Fruit fly (Drosophila melanogaster) S2 (cell line): ENCODE data around the gene CG43814.

Experiments
- CG8478 ChIP-seq: fragments of >200 bp; optimal IDR thresholded peaks from 2 replicates; lab custom pipeline; 2018
- CTCF ChIP-seq, 2 experiments: fragments of >200 bp; optimal IDR thresholded peaks; 2 replicates each; lab custom pipeline; 2018

Gene CG43814

DNA sequence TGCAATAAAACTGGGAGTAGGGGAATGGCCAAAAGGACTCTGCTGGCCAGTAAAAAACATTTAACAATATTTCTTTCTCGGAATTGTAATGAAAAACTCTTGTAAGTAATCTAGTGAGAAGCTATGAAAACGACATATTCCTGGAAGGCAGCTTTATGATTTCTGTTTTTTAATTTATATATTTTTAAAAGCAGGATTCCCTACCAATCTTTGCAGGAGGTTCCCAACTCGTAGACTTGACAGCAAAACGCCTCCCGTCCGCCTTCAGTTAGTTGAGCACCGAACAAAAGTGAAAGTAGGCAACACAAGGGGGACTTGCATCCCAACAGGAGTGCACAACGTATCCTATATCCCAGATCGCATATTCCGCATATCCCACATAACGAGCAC is at the start of gene CG43814:
CG43814 (minus strand) TSS at position 101 of the 390 bp plus-strand sequence.
- TF ChIP-seq CG8478 (lab: Kevin White, UChicago): no peak
- TF ChIP-seq CTCF (optimal IDR thresholded peaks at IDR 0.05; lab: Kevin White, UChicago): no peak

dm6 chr2L:18852249-18852648 is 47.1 kb upstream of the CG43814 start:
- no peak for TF ChIP-seq CG8478 (lab: Kevin White, UChicago)
- TF ChIP-seq CTCF (optimal IDR thresholded peaks at IDR 0.05; lab: Kevin White, UChicago): no peak

- no peak for TF ChIP-seq CTCF (optimal IDR thresholded peaks at IDR 0.05; lab: Kevin White, UChicago)
- TF ChIP-seq CG8478 (lab: Kevin White, UChicago): no peak
These were observed 41.7 kb upstream of the CG43814 start for dm6 chr2L:18846843-18847242.

DNA sequence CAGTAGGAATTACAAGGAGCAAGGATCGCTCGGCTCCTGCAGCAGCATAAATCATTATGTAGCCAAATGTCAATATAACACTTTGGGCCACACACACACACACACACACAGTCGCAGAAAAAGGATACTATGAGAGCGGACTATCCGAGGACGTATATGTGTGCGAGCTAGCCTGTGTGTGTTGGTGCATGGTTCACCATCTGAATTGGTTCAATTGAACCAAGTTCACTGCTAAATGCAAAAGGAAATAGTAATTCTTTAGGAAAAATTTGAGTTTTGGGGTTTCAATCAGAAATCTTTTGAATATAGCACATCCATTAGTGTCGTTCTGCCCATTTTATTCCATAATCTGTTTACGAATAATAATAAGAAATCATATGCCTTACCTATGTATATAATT is 41.0 kb upstream of the CG43814 start:
- TF ChIP-seq CTCF (optimal IDR thresholded peaks at IDR 0.05; lab: Kevin White, UChicago): no peak

DNA sequence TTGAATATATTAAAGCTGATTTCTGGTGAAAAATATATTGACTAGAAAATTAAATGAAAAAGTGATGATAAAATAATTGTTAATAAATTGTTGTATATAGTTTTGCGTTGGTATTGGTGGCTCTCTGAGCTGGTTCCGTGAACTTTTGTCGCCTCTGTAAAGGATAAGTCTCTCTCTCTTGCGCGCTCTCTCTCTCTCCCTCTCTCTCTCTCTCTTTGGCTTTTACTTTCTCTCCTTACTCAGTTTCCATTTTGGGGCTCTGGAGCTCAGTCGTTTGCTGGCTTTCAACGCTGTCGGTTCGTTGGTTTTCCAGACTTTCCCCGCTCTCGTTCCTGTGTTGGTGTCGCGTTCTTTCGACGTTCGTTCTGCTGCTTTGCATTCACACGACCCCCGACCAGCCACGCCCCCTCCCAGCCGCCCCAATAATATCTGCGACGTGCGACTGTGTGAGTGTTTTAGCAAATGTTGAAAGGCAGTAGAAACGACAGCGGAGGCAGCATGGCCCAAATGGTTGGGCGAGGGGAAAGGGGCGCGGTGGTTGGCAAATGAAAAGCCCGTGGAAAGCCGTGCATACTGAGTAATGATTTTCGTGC is 39.9 kb upstream of the CG43814 start, which contains the start of gene CG17321:
CG17321 (plus strand) TSS at position 268 of the 593 bp plus-strand sequence.
- TF ChIP-seq CTCF (optimal IDR thresholded peaks at IDR 0.05; lab: Kevin White, UChicago) (no peak), CG8478 (lab: Kevin White, UChicago) (no peak)

DNA sequence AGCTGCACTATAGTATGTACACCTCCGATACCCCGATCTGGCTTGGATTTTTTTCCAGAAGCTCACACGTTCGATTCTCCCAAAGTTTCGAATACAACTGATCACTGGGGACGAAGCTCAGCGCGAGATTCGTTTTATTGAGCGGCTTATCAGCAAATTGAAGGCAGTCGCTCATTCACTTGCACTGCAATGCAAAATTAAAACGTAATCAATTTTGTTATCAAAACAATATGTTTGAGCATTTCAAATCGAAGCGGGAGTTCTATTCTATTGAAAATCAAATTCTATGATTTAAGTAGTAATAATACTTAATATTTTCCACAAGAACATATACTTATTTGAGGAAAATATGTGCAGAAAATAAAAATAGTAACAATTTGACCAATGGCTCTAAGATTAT is 39.3 kb upstream of the CG43814 start, which contains the start of gene CG33120:
CG33120 (minus strand) TSS at position 101 of the 400 bp plus-strand sequence.
- TF ChIP-seq CG8478 (lab: Kevin White, UChicago): no peak
- TF ChIP-seq CTCF (optimal IDR thresholded peaks at IDR 0.05; lab: Kevin White, UChicago): no peak

DNA sequence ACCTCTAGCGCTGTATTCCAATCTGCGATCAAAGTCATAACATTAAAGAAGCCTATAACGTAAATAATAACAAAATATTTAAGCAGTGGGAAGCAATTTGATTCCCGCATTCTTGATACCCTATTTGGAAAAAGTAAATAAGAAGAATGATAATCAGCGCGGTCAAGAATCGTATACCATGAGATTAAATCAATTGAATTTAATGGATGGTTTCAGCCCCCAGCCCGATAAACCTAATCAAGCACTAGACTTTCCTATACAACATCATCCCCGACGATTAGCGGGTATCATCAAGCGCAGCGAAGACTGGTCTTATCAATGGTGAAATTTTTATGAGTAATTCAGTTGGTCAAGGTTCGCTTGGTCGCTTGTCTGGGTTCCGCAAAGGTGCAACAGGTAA is 38.4 kb upstream of the CG43814 start:
- no peak for TF ChIP-seq CG8478 (lab: Kevin White, UChicago)
- TF ChIP-seq CTCF (optimal IDR thresholded peaks at IDR 0.05; lab: Kevin White, UChicago): no peak

DNA sequence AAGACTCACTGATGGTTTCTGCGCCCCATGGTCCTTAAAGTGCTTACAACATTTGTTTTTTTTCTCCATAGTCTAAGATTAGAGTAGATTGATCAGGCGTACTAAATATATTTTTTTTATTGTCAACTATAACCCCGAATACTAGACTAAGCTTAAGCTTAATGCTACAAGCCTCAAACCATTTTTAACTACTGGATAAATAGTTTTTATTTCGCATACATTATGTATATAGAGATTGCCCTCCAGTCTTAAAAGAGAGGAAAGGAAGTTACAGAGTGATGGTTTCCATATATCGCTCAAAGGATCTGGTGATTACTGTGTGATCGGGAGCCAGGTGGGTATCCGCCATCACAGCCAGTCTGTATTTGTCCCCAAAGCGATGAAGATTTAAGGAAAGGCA is 36.1 kb upstream of the CG43814 start, which contains the start of gene CG31752:
CG31752 (minus strand) TSS at position 101 of the 400 bp plus-strand sequence.
- TF ChIP-seq CTCF (optimal IDR thresholded peaks at IDR 0.05; lab: Kevin White, UChicago) (no peak), CG8478 (lab: Kevin White, UChicago) (no peak)

dm6 chr2L:18839143-18839872 is 34.2 kb upstream of the CG43814 start, which contains the start of gene CG10600:
Gene CG10600 (minus strand): TSS chr2L:18839679.
- no peak for TF ChIP-seq CG8478 (lab: Kevin White, UChicago)
- peak; percentile 99 for TF ChIP-seq CTCF (optimal IDR thresholded peaks at IDR 0.05; lab: Kevin White, UChicago)

DNA sequence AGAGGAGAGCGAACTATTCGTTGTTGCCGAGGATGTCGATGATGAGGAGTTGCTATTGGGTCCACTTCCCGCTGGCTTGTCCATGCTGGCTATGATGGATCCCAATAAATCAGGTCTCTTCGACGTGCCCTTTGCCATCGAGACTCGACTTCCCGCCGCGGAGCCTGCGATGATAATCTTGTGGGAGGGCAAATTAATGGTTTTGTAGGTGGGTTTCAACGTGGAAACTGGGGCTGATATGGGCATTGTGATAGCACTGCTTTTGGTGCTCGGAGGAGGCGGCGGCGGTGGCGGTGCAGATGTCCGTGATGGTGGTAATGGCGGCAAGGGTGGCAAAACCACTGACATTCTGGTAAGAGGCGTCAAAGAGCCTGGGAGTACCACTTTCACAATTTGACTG is 29.4 kb upstream of the CG43814 start:
- no peak for TF ChIP-seq CTCF (optimal IDR thresholded peaks at IDR 0.05; lab: Kevin White, UChicago)
- TF ChIP-seq CG8478 (lab: Kevin White, UChicago): no peak

dm6 chr2L:18830587-18831528 is 25.7 kb upstream of the CG43814 start, which contains the start of the genes CG17597 and ScpX:
Gene CG17597 (minus strand): TSS chr2L:18831153.
Gene ScpX (plus strand): TSS chr2L:18831229.
- no peak for TF ChIP-seq CG8478 (lab: Kevin White, UChicago)
- no peak for TF ChIP-seq CTCF (optimal IDR thresholded peaks at IDR 0.05; lab: Kevin White, UChicago)

DNA sequence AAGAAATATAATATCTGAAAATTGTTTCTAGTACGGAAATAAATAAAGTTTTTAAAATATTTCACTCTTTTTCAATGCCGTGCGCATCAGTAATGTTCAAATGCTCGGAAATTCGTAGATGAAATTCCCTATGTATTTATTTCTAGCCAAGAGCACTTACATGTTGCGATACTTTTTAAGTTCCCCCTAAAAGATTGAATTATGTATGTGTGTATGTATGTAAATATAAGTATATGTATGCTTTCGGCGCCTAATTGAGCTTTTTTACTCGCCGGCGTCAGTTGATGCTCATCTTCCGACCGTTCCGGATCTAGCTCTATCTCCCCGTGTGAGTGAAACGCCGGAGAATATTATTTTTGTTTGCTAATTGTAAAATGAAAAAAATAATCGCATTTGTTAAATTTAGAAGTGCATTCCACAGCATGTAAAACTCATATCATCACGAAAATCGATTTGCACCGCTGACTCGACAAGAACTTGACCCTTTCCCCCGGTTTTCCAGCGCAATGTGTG is 21.4 kb upstream of the CG43814 start, which contains the start of gene Ugt36E1:
Ugt36E1 (plus strand) TSS at position 275 of the 513 bp plus-strand sequence.
- TF ChIP-seq CG8478 (lab: Kevin White, UChicago): no peak

- no peak for TF ChIP-seq CTCF (optimal IDR thresholded peaks at IDR 0.05; lab: Kevin White, UChicago)
- TF ChIP-seq CG8478 (lab: Kevin White, UChicago): no peak
These were observed 18.2 kb upstream of the CG43814 start, which contains the start of gene Ugt36D1 for dm6 chr2L:18823243-18823803. Gene Ugt36D1 (plus strand): TSS chr2L:18823548.

DNA sequence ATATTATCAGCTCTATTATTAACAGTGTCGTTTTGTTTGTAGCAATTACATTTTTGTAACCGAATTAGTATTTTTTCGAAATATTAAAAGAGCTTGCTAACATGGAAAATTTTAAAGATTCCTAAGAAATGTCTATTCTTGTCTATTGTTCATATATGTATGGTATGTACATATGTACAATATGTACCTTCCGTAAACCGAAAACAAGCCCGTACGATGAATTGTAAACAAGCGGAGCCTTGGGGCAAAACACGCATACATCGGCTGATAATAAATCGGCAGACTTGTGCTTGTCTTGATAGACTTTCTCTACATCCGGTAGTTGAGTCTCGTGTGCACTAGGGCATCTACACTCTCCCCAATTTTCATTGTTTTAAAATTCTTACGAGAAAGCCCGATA is 17.7 kb upstream of the CG43814 start:
- no peak for TF ChIP-seq CG8478 (lab: Kevin White, UChicago)
- TF ChIP-seq CTCF (optimal IDR thresholded peaks at IDR 0.05; lab: Kevin White, UChicago): no peak
